Worm (Caenorhabditis elegans) whole organism, young adult: ENCODE results near the gene srx-34.

Experiments
- B0261.1 ChIP-seq: sonication (generic microtip); optimal IDR thresholded peaks from 2 replicates; lab custom pipeline; 2016; ENCODE audit warnings: mild to moderate bottlenecking, missing genetic modification characterization, moderate library complexity, missing compliant biosample characterization
- B0336.3 ChIP-seq: fragments of 200-800 bp; sonication (Bioruptor generic); IDR thresholded peaks from 2 replicates; pipeline ENCODE4 v1.3.6; 2022; ENCODE audit warnings: missing genetic modification characterization, missing compliant biosample characterization
- C17E4.6 ChIP-seq: fragments of 200-800 bp; sonication (Bioruptor generic); IDR thresholded peaks from 2 replicates; pipeline ENCODE4 v1.3.6; 2022; ENCODE audit warnings: missing genetic modification reagents, missing genetic modification characterization, missing compliant biosample characterization
- F10E7.11 ChIP-seq: sonication (generic microtip); optimal IDR thresholded peaks from 2 replicates; lab custom pipeline; 2017; ENCODE audit warnings: mild to moderate bottlenecking, missing genetic modification characterization, moderate library complexity, missing compliant biosample characterization
- F33H1.4 ChIP-seq: fragments of 200-800 bp; sonication (Bioruptor generic); IDR thresholded peaks from 2 replicates; pipeline ENCODE4 v1.3.6; 2022; ENCODE audit warnings: missing genetic modification reagents, missing genetic modification characterization, missing compliant biosample characterization
- F37B4.10 ChIP-seq: fragments of 200-800 bp; sonication (Bioruptor generic); IDR thresholded peaks from 2 replicates; pipeline ENCODE4 v1.3.6; 2022; ENCODE audit warnings: missing genetic modification characterization, missing compliant biosample characterization
- F39B2.1 ChIP-seq: fragments of 200-800 bp; sonication (Bioruptor generic); IDR thresholded peaks from 2 replicates; pipeline ENCODE4 v1.3.6; 2022; ENCODE audit warnings: missing genetic modification reagents, missing genetic modification characterization, missing compliant biosample characterization
- F55B11.4 ChIP-seq: sonication (generic microtip); optimal IDR thresholded peaks from 2 replicates; lab custom pipeline; 2016; ENCODE audit warnings: missing compliant biosample characterization, missing genetic modification characterization, borderline replicate concordance; ENCODE audit not compliant: insufficient read depth
- K11D2.4 ChIP-seq: fragments of 200-800 bp; sonication (Bioruptor generic); IDR thresholded peaks from 2 replicates; pipeline ENCODE4 v1.3.6; 2022; ENCODE audit warnings: missing genetic modification reagents, missing genetic modification characterization, missing compliant biosample characterization
- Y53G8AR.9 ChIP-seq: fragments of 200-800 bp; sonication (Bioruptor generic); conservative IDR thresholded peaks from 2 replicates; pipeline ENCODE4 v1.3.6; 2022; ENCODE audit warnings: missing genetic modification reagents, missing genetic modification characterization, missing compliant biosample characterization
- Y56A3A.18 ChIP-seq: fragments of 200-800 bp; sonication (Bioruptor generic); IDR thresholded peaks from 2 replicates; pipeline ENCODE4 v1.3.6; 2022; ENCODE audit warnings: missing genetic modification reagents, missing genetic modification characterization, missing compliant biosample characterization
- ZK185.1 ChIP-seq: sonication (generic microtip); optimal IDR thresholded peaks from 2 replicates; lab custom pipeline; 2016; ENCODE audit warnings: mild to moderate bottlenecking, missing genetic modification characterization, missing compliant biosample characterization; ENCODE audit not compliant: poor library complexity, severe bottlenecking
- akir-1 ChIP-seq: fragments of 200-800 bp; sonication (Bioruptor generic); optimal IDR thresholded peaks from 2 replicates; lab custom pipeline; 2018; ENCODE audit warnings: mild to moderate bottlenecking, missing genetic modification characterization, moderate library complexity, missing compliant biosample characterization
- ama-1 ChIP-seq, 3 experiments: fragments of 150-350 bp in 1 of 3; sonication (generic microtip) in 2 of 3; optimal IDR thresholded peaks; 2 replicates each; lab custom pipeline; 2014 to 2018; ENCODE audit warnings: missing biosample characterization in 2 of 3, missing genetic modification characterization in 2 of 3, missing genetic modification reagents in 2 of 3
- aptf-3 ChIP-seq: fragments of 200-800 bp; sonication (Bioruptor generic); IDR thresholded peaks from 2 replicates; pipeline ENCODE4 v1.3.6; 2022; ENCODE audit warnings: missing genetic modification characterization, missing compliant biosample characterization
- atf-7 ChIP-seq: sonication (generic microtip); optimal IDR thresholded peaks from 2 replicates; lab custom pipeline; 2017; ENCODE audit warnings: mild to moderate bottlenecking, missing genetic modification characterization, missing compliant biosample characterization
- attf-3 ChIP-seq: fragments of 200-800 bp; sonication (Bioruptor generic); conservative IDR thresholded peaks from 2 replicates; pipeline ENCODE4 v1.3.6; 2022; ENCODE audit warnings: missing genetic modification reagents, missing genetic modification characterization, missing compliant biosample characterization
- ccch-3 ChIP-seq: fragments of 200-800 bp; sonication (Bioruptor generic); optimal IDR thresholded peaks from 2 replicates; lab custom pipeline; 2018; ENCODE audit warnings: mild to moderate bottlenecking, missing genetic modification characterization, missing compliant biosample characterization
- cebp-2 ChIP-seq: fragments of 200-800 bp; sonication (Bioruptor generic); IDR thresholded peaks from 2 replicates; pipeline ENCODE4 v1.3.6; 2022; ENCODE audit warnings: missing genetic modification characterization, missing compliant biosample characterization
- ceh-100 ChIP-seq: fragments of 200-800 bp; sonication (Bioruptor generic); IDR thresholded peaks from 2 replicates; pipeline ENCODE4 v1.3.6; 2022; ENCODE audit warnings: missing genetic modification reagents, missing genetic modification characterization, missing compliant biosample characterization
- ceh-40 ChIP-seq: fragments of 200-800 bp; sonication (Bioruptor generic); IDR thresholded peaks from 2 replicates; pipeline ENCODE4 v1.3.6; 2022; ENCODE audit warnings: missing genetic modification characterization, missing compliant biosample characterization
- chd-7 ChIP-seq: sonication (generic microtip); optimal IDR thresholded peaks from 2 replicates; lab custom pipeline; 2016; ENCODE audit warnings: mild to moderate bottlenecking, missing genetic modification characterization, moderate library complexity, missing compliant biosample characterization
- die-1 ChIP-seq: sonication (generic microtip); optimal IDR thresholded peaks from 2 replicates; lab custom pipeline; 2016; ENCODE audit warnings: missing genotype, mild to moderate bottlenecking, missing genetic modification characterization, missing compliant biosample characterization
- dox-1 ChIP-seq: fragments of 200-800 bp; sonication (Bioruptor generic); IDR thresholded peaks from 2 replicates; pipeline ENCODE4 v1.3.6; 2022; ENCODE audit warnings: missing genetic modification reagents, missing genetic modification characterization, missing compliant biosample characterization
- fkh-3 ChIP-seq: sonication (generic microtip); optimal IDR thresholded peaks from 2 replicates; lab custom pipeline; 2016; ENCODE audit warnings: mild to moderate bottlenecking, missing genetic modification characterization, missing compliant biosample characterization
- him-1 ChIP-seq: sonication (generic microtip); optimal IDR thresholded peaks from 2 replicates; lab custom pipeline; 2016; ENCODE audit warnings: missing genotype, missing genetic modification reagents, missing genetic modification characterization, missing compliant biosample characterization
- hlh-12 ChIP-seq: sonication (generic microtip); optimal IDR thresholded peaks from 2 replicates; lab custom pipeline; 2016; ENCODE audit warnings: missing genetic modification characterization, missing compliant biosample characterization
- hrde-1 ChIP-seq: sonication (generic microtip); optimal IDR thresholded peaks from 2 replicates; lab custom pipeline; 2016; ENCODE audit warnings: missing genetic modification characterization, mild to moderate bottlenecking, missing compliant biosample characterization, moderate library complexity, missing genotype, missing genetic modification reagents, borderline replicate concordance
- hsf-1 ChIP-seq: fragments of 200-800 bp; sonication (Bioruptor generic); IDR thresholded peaks from 2 replicates; pipeline ENCODE4 v1.3.6; 2022; ENCODE audit warnings: missing genetic modification reagents, missing genetic modification characterization, missing compliant biosample characterization
- lin-26 ChIP-seq: fragments of 200-800 bp; sonication (Bioruptor generic); IDR thresholded peaks from 2 replicates; pipeline ENCODE4 v1.3.6; 2022; ENCODE audit warnings: missing genetic modification reagents, missing genetic modification characterization, missing compliant biosample characterization
- lin-40 ChIP-seq: sonication (generic microtip); optimal IDR thresholded peaks from 2 replicates; lab custom pipeline; 2016; ENCODE audit warnings: missing genetic modification characterization, mild to moderate bottlenecking, missing compliant biosample characterization, missing genotype, missing genetic modification reagents
- lsl-1 ChIP-seq: fragments of 200-800 bp; sonication (Bioruptor generic); optimal IDR thresholded peaks from 2 replicates; lab custom pipeline; 2018; ENCODE audit warnings: mild to moderate bottlenecking, missing genetic modification characterization, moderate library complexity, missing compliant biosample characterization
- madf-10 ChIP-seq: sonication (generic microtip); optimal IDR thresholded peaks from 2 replicates; lab custom pipeline; 2016; ENCODE audit warnings: mild to moderate bottlenecking, missing genetic modification characterization, missing compliant biosample characterization
- madf-3 ChIP-seq: fragments of 200-800 bp; sonication (Bioruptor generic); IDR thresholded peaks from 2 replicates; pipeline ENCODE4 v1.3.6; 2022; ENCODE audit warnings: missing genetic modification reagents, missing genetic modification characterization, missing compliant biosample characterization
- mcd-1 ChIP-seq: fragments of 200-800 bp; sonication (Bioruptor generic); IDR thresholded peaks from 2 replicates; pipeline ENCODE4 v1.3.6; 2022; ENCODE audit warnings: missing genetic modification reagents, missing genetic modification characterization, missing compliant biosample characterization
- mel-28 ChIP-seq: sonication (generic microtip); optimal IDR thresholded peaks from 2 replicates; lab custom pipeline; 2016; ENCODE audit warnings: borderline replicate concordance, mild to moderate bottlenecking, missing genetic modification characterization, missing compliant biosample characterization
- mxl-1 ChIP-seq: sonication (generic microtip); optimal IDR thresholded peaks from 2 replicates; lab custom pipeline; 2016; ENCODE audit warnings: missing genetic modification characterization, missing compliant biosample characterization
- nhr-27 ChIP-seq: fragments of 200-800 bp; sonication (Bioruptor generic); optimal IDR thresholded peaks from 2 replicates; lab custom pipeline; 2018; ENCODE audit warnings: mild to moderate bottlenecking, missing genetic modification characterization, moderate library complexity, missing compliant biosample characterization
- rec-8 ChIP-seq, 2 experiments: sonication (generic microtip); optimal IDR thresholded peaks; 2 replicates each; lab custom pipeline; 2016; ENCODE audit warnings: mild to moderate bottlenecking in 2 of 2, missing genetic modification characterization in 2 of 2, missing genetic modification reagents in 2 of 2, missing genotype in 2 of 2, missing biosample characterization in 1 of 2, missing compliant biosample characterization in 1 of 2, moderate library complexity in 1 of 2
- snpc-4 ChIP-seq, 5 experiments: fragments of 150-350 bp in 1 of 5; sonication (generic microtip) in 4 of 5; optimal IDR thresholded peaks; 2 replicates each; lab custom pipeline; 2014 to 2018; ENCODE audit warnings: missing genetic modification characterization in 5 of 5, missing biosample characterization in 3 of 5, antibody characterized with exemption in 2 of 5, mild to moderate bottlenecking in 2 of 5, missing compliant biosample characterization in 2 of 5, missing genotype in 2 of 5, moderate library complexity in 2 of 5, missing genetic modification reagents in 1 of 5
- tbp1 ChIP-seq: fragments of 200-800 bp; sonication (Bioruptor generic); optimal IDR thresholded peaks from 2 replicates; lab custom pipeline; 2018; ENCODE audit warnings: mild to moderate bottlenecking, missing genetic modification characterization, missing compliant biosample characterization
- tlf-1 ChIP-seq: fragments of 200-800 bp; sonication (Bioruptor generic); optimal IDR thresholded peaks from 2 replicates; lab custom pipeline; 2018; ENCODE audit warnings: mild to moderate bottlenecking, missing genetic modification characterization, missing compliant biosample characterization
- unc-130 ChIP-seq: sonication (generic microtip); optimal IDR thresholded peaks from 2 replicates; lab custom pipeline; 2016; ENCODE audit warnings: missing genetic modification reagents, missing genetic modification characterization, missing compliant biosample characterization
- xnd-1 ChIP-seq: sonication (generic microtip); optimal IDR thresholded peaks from 2 replicates; lab custom pipeline; 2016; ENCODE audit warnings: missing genotype, missing genetic modification reagents, missing genetic modification characterization, missing compliant biosample characterization
- zfh-2 ChIP-seq: fragments of 200-800 bp; sonication (Bioruptor generic); conservative IDR thresholded peaks from 2 replicates; pipeline ENCODE4 v1.3.6; 2022; ENCODE audit warnings: missing genetic modification reagents, missing genetic modification characterization, missing compliant biosample characterization
- ztf-18 ChIP-seq: sonication (generic microtip); optimal IDR thresholded peaks from 2 replicates; lab custom pipeline; 2016; ENCODE audit warnings: missing genotype, mild to moderate bottlenecking, missing genetic modification characterization, missing compliant biosample characterization
- ztf-22 ChIP-seq: fragments of 200-800 bp; sonication (Bioruptor generic); optimal IDR thresholded peaks from 2 replicates; lab custom pipeline; 2018; ENCODE audit warnings: mild to moderate bottlenecking, missing genetic modification characterization, moderate library complexity, missing compliant biosample characterization

The srx-34 gene

DNA sequence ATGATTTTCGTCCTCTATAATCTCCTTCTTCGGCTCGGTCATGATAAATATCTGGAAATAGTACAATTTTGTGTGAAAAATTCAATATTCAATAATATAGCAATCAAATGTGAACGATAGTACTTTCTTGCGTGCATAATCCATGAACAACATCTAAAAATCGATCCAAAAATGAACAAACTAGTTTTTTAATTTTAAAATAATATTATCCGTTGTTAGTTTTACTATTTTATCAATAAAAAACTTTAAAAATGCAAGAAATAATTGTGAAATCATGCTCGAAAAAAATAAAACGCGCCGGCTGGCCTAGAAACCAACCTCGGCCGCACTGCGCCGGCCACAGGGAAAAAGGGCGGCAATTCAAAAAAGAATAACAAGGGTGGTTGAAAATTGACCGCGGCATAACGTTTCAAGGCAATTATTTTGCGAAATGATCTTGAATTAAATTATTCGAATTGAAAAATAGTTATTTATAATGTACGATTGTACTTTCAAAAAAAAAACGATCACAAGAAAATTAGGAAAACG, 35.4 kb downstream of the srx-34 start, which contains the start of gene mys-1 (continued):
- TF ChIP-seq F33H1.4 (GFP tag; lab: Robert Waterston, UW) (no peak), aptf-3 (GFP tag; lab: Robert Waterston, UW) (no peak), hrde-1 (tag; lab: Kevin White, UChicago) (no peak), xnd-1 (tag; lab: Kevin White, UChicago) (no peak), hsf-1 (GFP tag; lab: Robert Waterston, UW) (no peak), fkh-3 (no peak), mcd-1 (GFP tag; lab: Robert Waterston, UW) (peak; percentile 66), K11D2.4 (GFP tag; lab: Robert Waterston, UW) (0 out of 2 replicates have a peak, but pooled peaks have one; percentile 27), ceh-40 (no peak), chd-7 (no peak), ccch-3 (no peak), lsl-1 (GFP tag; lab: Kevin White, UChicago) (peak; percentile 16), die-1 (tag; lab: Kevin White, UChicago) (no peak), tbp1 (GFP tag; lab: Kevin White, UChicago) (peak; percentile 14), ama-1 (optimal IDR thresholded peaks at IDR 0.05; lab: Kevin White, UChicago) (no peak), ama-1 (GFP tag; optimal IDR thresholded peaks at IDR 0.05; lab: Kevin White, UChicago) (no peak), lin-26 (no peak), cebp-2 (GFP tag; lab: Robert Waterston, UW) (no peak), F39B2.1 (GFP tag; lab: Robert Waterston, UW) (no peak), hlh-12 (tag; lab: Kevin White, UChicago) (no peak), nhr-27 (tag; lab: Kevin White, UChicago) (no peak), akir-1 (GFP tag; lab: Kevin White, UChicago) (no peak), madf-10 (peak; percentile 11), Y53G8AR.9 (no peak), B0336.3 (GFP tag; lab: Robert Waterston, UW) (no peak), ceh-100 (GFP tag; lab: Robert Waterston, UW) (no peak), F37B4.10 (GFP tag; lab: Robert Waterston, UW) (no peak), ZK185.1 (peak; percentile 61), zfh-2 (GFP tag; lab: Robert Waterston, UW) (no peak), snpc-4 (GFP tag; optimal IDR thresholded peaks at IDR 0.05; lab: Kevin White, UChicago) (peak; percentile 42), snpc-4 (tag; optimal IDR thresholded peaks at IDR 0.05; lab: Kevin White, UChicago) (peak in 1 of 4 experiments; percentile 7), mel-28 (no peak), madf-3 (GFP tag; lab: Robert Waterston, UW) (no peak), F55B11.4 (tag; lab: Kevin White, UChicago) (no peak), C17E4.6 (GFP tag; lab: Robert Waterston, UW) (no peak), ztf-22 (GFP tag; lab: Kevin White, UChicago) (no peak), Y56A3A.18 (GFP tag; lab: Robert Waterston, UW) (no peak), F10E7.11 (tag; lab: Kevin White, UChicago) (no peak), tlf-1 (GFP tag; lab: Kevin White, UChicago) (no peak), lin-40 (tag; lab: Kevin White, UChicago) (no peak), dox-1 (GFP tag; lab: Robert Waterston, UW) (peak; percentile 51; the same call in 1 of the 2 replicates), atf-7 (tag; lab: Kevin White, UChicago) (no peak), attf-3 (0 out of 2 replicates have a peak, but pooled peaks have one; percentile 42), B0261.1 (tag; lab: Kevin White, UChicago) (no peak), mxl-1 (tag; lab: Kevin White, UChicago) (no peak), him-1 (peak; percentile 9), unc-130 (GFP tag; lab: Kevin White, UChicago) (peak; percentile 56), rec-8 (tag; optimal IDR thresholded peaks at IDR 0.05; lab: Kevin White, UChicago) (peak in 1 of 2 experiments; percentile 16), ztf-18 (tag; lab: Kevin White, UChicago) (peak; percentile 32)
